Fruit fly (Drosophila melanogaster) whole organism, embryonic: Measurements from ENCODE around the gene Coq2.

Experiments
- B-H2 ChIP-seq: fragments of 200-800 bp; sonication (Bioruptor generic); optimal IDR thresholded peaks from 2 replicates; lab custom pipeline; 2018; ENCODE audit warnings: missing biosample characterization, mild to moderate bottlenecking, missing genetic modification characterization
- C15 ChIP-seq: fragments of 200-800 bp; sonication (Bioruptor generic); IDR thresholded peaks from 3 replicates; pipeline ENCODE4 v1.3.6; 2022; ENCODE audit warnings: missing biosample characterization, missing genetic modification characterization
- CG10543 ChIP-seq: fragments of 200-800 bp; sonication (Bioruptor generic); optimal IDR thresholded peaks from 3 replicates; lab custom pipeline; 2017; ENCODE audit warnings: missing biosample characterization, mild to moderate bottlenecking, missing genetic modification characterization, moderate library complexity
- CG12104 ChIP-seq: fragments of 200-800 bp; sonication (Bioruptor generic); optimal IDR thresholded peaks from 3 replicates; lab custom pipeline; 2016; ENCODE audit warnings: missing biosample characterization, missing genetic modification characterization
- CG12299 ChIP-seq: fragments of 200-800 bp; sonication (Bioruptor generic); optimal IDR thresholded peaks from 2 replicates; lab custom pipeline; 2018; ENCODE audit warnings: missing biosample characterization, mild to moderate bottlenecking, missing genetic modification characterization
- CG13296 ChIP-seq: fragments of 200-800 bp; sonication (Bioruptor generic); optimal IDR thresholded peaks from 3 replicates; lab custom pipeline; 2018; ENCODE audit warnings: missing biosample characterization, mild to moderate bottlenecking, missing genetic modification characterization
- CG16863 ChIP-seq: fragments of 200-800 bp; sonication (Bioruptor generic); optimal IDR thresholded peaks from 3 replicates; lab custom pipeline; 2016; ENCODE audit warnings: missing biosample characterization, missing genetic modification characterization
- CG18476 ChIP-seq: fragments of 200-800 bp; sonication (Bioruptor generic); optimal IDR thresholded peaks from 2 replicates; lab custom pipeline; 2016; ENCODE audit warnings: missing biosample characterization, mild to moderate bottlenecking, missing genetic modification characterization
- CG2712 ChIP-seq: fragments of 200-800 bp; optimal IDR thresholded peaks from 3 replicates; lab custom pipeline; 2019; ENCODE audit warnings: missing biosample characterization, mild to moderate bottlenecking, missing genetic modification characterization, moderate library complexity
- CG32767 ChIP-seq: fragments of 200-800 bp; sonication (Bioruptor generic); IDR thresholded peaks from 2 replicates; pipeline ENCODE4 v1.3.6; 2022; ENCODE audit warnings: missing biosample characterization, missing genetic modification characterization
- CG5245 ChIP-seq: fragments of 200-800 bp; sonication (Bioruptor generic); optimal IDR thresholded peaks from 3 replicates; lab custom pipeline; 2016; ENCODE audit warnings: missing biosample characterization, missing genetic modification characterization
- CG6689 ChIP-seq: fragments of 200-800 bp; sonication (Bioruptor generic); IDR thresholded peaks from 2 replicates; pipeline ENCODE4 v1.3.6; 2022; ENCODE audit warnings: missing biosample characterization, missing genetic modification characterization
- CG6791 ChIP-seq: fragments of 200-800 bp; sonication (Bioruptor generic); IDR thresholded peaks from 3 replicates; pipeline ENCODE4 v1.3.6; 2022; ENCODE audit warnings: missing biosample characterization, missing genetic modification characterization; ENCODE audit not compliant: partially characterized antibody
- CG6813 ChIP-seq: fragments of 200-800 bp; sonication (Bioruptor generic); optimal IDR thresholded peaks from 2 replicates; lab custom pipeline; 2017; ENCODE audit warnings: missing biosample characterization, missing genetic modification characterization, mild to moderate bottlenecking, moderate library complexity, missing genetic modification reagents
- CG8281 ChIP-seq: fragments of 200-800 bp; sonication (Bioruptor generic); optimal IDR thresholded peaks from 2 replicates; lab custom pipeline; 2018; ENCODE audit warnings: missing biosample characterization, mild to moderate bottlenecking, missing genetic modification characterization, moderate library complexity
- CG9932 ChIP-seq: fragments of 200-800 bp; sonication (Bioruptor generic); IDR thresholded peaks from 2 replicates; pipeline ENCODE4 v1.3.6; 2022; ENCODE audit warnings: missing biosample characterization, missing genetic modification characterization
- CHES-1-like ChIP-seq: fragments of 200-800 bp; sonication (Bioruptor generic); optimal IDR thresholded peaks from 2 replicates; lab custom pipeline; 2016; ENCODE audit warnings: missing biosample characterization, missing genetic modification characterization
- Dek ChIP-seq: fragments of 200-800 bp; sonication (Bioruptor generic); optimal IDR thresholded peaks from 3 replicates; lab custom pipeline; 2019; ENCODE audit warnings: missing biosample characterization, mild to moderate bottlenecking, missing genetic modification characterization, moderate library complexity
- Lpt ChIP-seq: fragments of >200 bp; optimal IDR thresholded peaks from 2 replicates; lab custom pipeline; 2018; ENCODE audit warnings: missing biosample characterization, missing genetic modification characterization
- NK7.1 ChIP-seq: fragments of 200-800 bp; sonication (Bioruptor generic); optimal IDR thresholded peaks from 3 replicates; lab custom pipeline; 2016; ENCODE audit warnings: missing biosample characterization, missing genetic modification characterization
- Neu2 ChIP-seq: fragments of 200-800 bp; sonication (Bioruptor generic); optimal IDR thresholded peaks from 3 replicates; lab custom pipeline; 2016; ENCODE audit warnings: missing biosample characterization, missing genetic modification characterization, borderline replicate concordance
- Rfx ChIP-seq: fragments of 200-800 bp; sonication (Bioruptor generic); IDR thresholded peaks from 2 replicates; pipeline ENCODE4 v1.3.6; 2022; ENCODE audit warnings: missing biosample characterization, missing genetic modification characterization
- Six4 ChIP-seq: fragments of 200-800 bp; sonication (Bioruptor generic); optimal IDR thresholded peaks from 2 replicates; lab custom pipeline; 2016; ENCODE audit warnings: missing biosample characterization, missing genetic modification characterization
- Sry-δ ChIP-seq: fragments of 200-800 bp; sonication (Bioruptor generic); optimal IDR thresholded peaks from 2 replicates; lab custom pipeline; 2016; ENCODE audit warnings: missing biosample characterization, missing genetic modification characterization
- Taf1 ChIP-seq: fragments of 200-800 bp; sonication (Bioruptor generic); IDR thresholded peaks from 2 replicates; pipeline ENCODE4 v1.3.6; 2022; ENCODE audit warnings: missing biosample characterization, missing genetic modification characterization
- Tbp ChIP-seq: fragments of >200 bp; optimal IDR thresholded peaks from 2 replicates; lab custom pipeline; 2018; ENCODE audit warnings: missing biosample characterization, missing genetic modification characterization
- Xbp1 ChIP-seq: fragments of 200-800 bp; sonication (Bioruptor generic); optimal IDR thresholded peaks from 3 replicates; lab custom pipeline; 2016; ENCODE audit warnings: missing biosample characterization, mild to moderate bottlenecking, missing genetic modification characterization
- cad ChIP-seq: fragments of >200 bp; optimal IDR thresholded peaks from 2 replicates; lab custom pipeline; 2017; ENCODE audit warnings: missing biosample characterization, missing genetic modification characterization
- ems ChIP-seq: fragments of 200-800 bp; sonication (Bioruptor generic); optimal IDR thresholded peaks from 3 replicates; lab custom pipeline; 2016; ENCODE audit warnings: missing biosample characterization, missing genetic modification characterization
- gcm ChIP-seq: fragments of 200-800 bp; sonication (Bioruptor generic); optimal IDR thresholded peaks from 2 replicates; lab custom pipeline; 2019; ENCODE audit warnings: missing biosample characterization, mild to moderate bottlenecking, missing genetic modification characterization, moderate library complexity
- gsb ChIP-seq: fragments of 200-800 bp; sonication (Bioruptor generic); IDR thresholded peaks from 2 replicates; pipeline ENCODE4 v1.3.6; 2022; ENCODE audit warnings: missing biosample characterization, missing genetic modification characterization
- hkb ChIP-seq, 2 experiments: fragments of 200-800 bp in 1 of 2; fragments of >200 bp in 1 of 2; sonication (Bioruptor generic) in 1 of 2; IDR thresholded peaks in 1 of 2; optimal IDR thresholded peaks in 1 of 2; 2 replicates each; pipeline versions ENCODE4 v1.3.6 to Lab custom; 2017 to 2022; ENCODE audit warnings: missing biosample characterization in 1 of 2, missing genetic modification characterization in 1 of 2
- kay ChIP-seq: fragments of 200-800 bp; sonication (Bioruptor generic); optimal IDR thresholded peaks from 2 replicates; lab custom pipeline; 2016; ENCODE audit warnings: missing biosample characterization, missing genetic modification characterization
- lola ChIP-seq, 3 experiments: fragments of >200 bp in 2 of 3; fragments of 200-800 bp in 1 of 3; sonication (Bioruptor generic) in 1 of 3; optimal IDR thresholded peaks; 2 replicates each; lab custom pipeline; 2017 to 2019; ENCODE audit warnings: missing biosample characterization in 3 of 3, missing genetic modification characterization in 3 of 3, mild to moderate bottlenecking in 1 of 3, moderate library complexity in 1 of 3
- mam ChIP-seq: fragments of 200-800 bp; sonication (Bioruptor generic); optimal IDR thresholded peaks from 3 replicates; lab custom pipeline; 2016; ENCODE audit warnings: missing biosample characterization, missing genetic modification characterization
- mirr ChIP-seq: fragments of 200-800 bp; sonication (Bioruptor generic); optimal IDR thresholded peaks from 3 replicates; lab custom pipeline; 2018; ENCODE audit warnings: missing biosample characterization, mild to moderate bottlenecking, missing genetic modification characterization
- nmo ChIP-seq: fragments of 200-800 bp; sonication (Bioruptor generic); optimal IDR thresholded peaks from 2 replicates; lab custom pipeline; 2018; ENCODE audit warnings: missing biosample characterization, mild to moderate bottlenecking, missing genetic modification characterization, moderate library complexity
- oc ChIP-seq: fragments of 200-800 bp; sonication (Bioruptor generic); optimal IDR thresholded peaks from 2 replicates; lab custom pipeline; 2018; ENCODE audit warnings: missing biosample characterization, mild to moderate bottlenecking, missing genetic modification characterization, moderate library complexity
- ranshi ChIP-seq: fragments of 200-800 bp; sonication (Bioruptor generic); IDR thresholded peaks from 2 replicates; pipeline ENCODE4 v1.3.6; 2022; ENCODE audit warnings: missing biosample characterization, missing genetic modification characterization
- rib ChIP-seq: fragments of 200-800 bp; sonication (Bioruptor generic); IDR thresholded peaks from 2 replicates; pipeline ENCODE4 v1.3.6; 2022; ENCODE audit warnings: missing biosample characterization, missing genetic modification characterization
- ro ChIP-seq: fragments of 200-800 bp; sonication (Bioruptor generic); IDR thresholded peaks from 2 replicates; pipeline ENCODE4 v1.3.6; 2022; ENCODE audit warnings: missing biosample characterization, missing genetic modification characterization
- sc ChIP-seq, 3 experiments: fragments of >200 bp in 2 of 3; fragments of 200-800 bp in 1 of 3; sonication (Bioruptor generic) in 1 of 3; optimal IDR thresholded peaks; 2 replicates in 2 of 3; 3 replicates in 1 of 3; lab custom pipeline; 2017; ENCODE audit warnings: mild to moderate bottlenecking in 1 of 3, missing biosample characterization in 1 of 3, missing genetic modification characterization in 1 of 3, missing genetic modification reagents in 1 of 3
- scrt ChIP-seq: fragments of 200-800 bp; sonication (Bioruptor generic); optimal IDR thresholded peaks from 2 replicates; lab custom pipeline; 2018; ENCODE audit warnings: missing biosample characterization, mild to moderate bottlenecking, missing genetic modification characterization, moderate library complexity
- shn ChIP-seq: fragments of 200-800 bp; sonication (Bioruptor generic); optimal IDR thresholded peaks from 3 replicates; lab custom pipeline; 2016; ENCODE audit warnings: missing biosample characterization, missing genetic modification characterization
- so ChIP-seq: fragments of 200-800 bp; sonication (Bioruptor generic); IDR thresholded peaks from 3 replicates; pipeline ENCODE4 v1.3.6; 2022; ENCODE audit warnings: missing biosample characterization, missing genetic modification characterization
- trem ChIP-seq: fragments of 200-800 bp; optimal IDR thresholded peaks from 3 replicates; lab custom pipeline; 2019; ENCODE audit warnings: missing biosample characterization, mild to moderate bottlenecking, missing genetic modification characterization, moderate library complexity
- z ChIP-seq: fragments of 200-800 bp; sonication (Bioruptor generic); IDR thresholded peaks from 3 replicates; pipeline ENCODE4 v1.3.6; 2022; ENCODE audit warnings: missing biosample characterization, missing genetic modification characterization
- zfh1 ChIP-seq: fragments of 200-800 bp; sonication (Bioruptor generic); IDR thresholded peaks from 3 replicates; pipeline ENCODE4 v1.3.6; 2022; ENCODE audit warnings: missing biosample characterization, missing genetic modification characterization
- zfh2 ChIP-seq: fragments of 200-800 bp; sonication (Bioruptor generic); optimal IDR thresholded peaks from 2 replicates; lab custom pipeline; 2016; ENCODE audit warnings: missing biosample characterization, missing genetic modification characterization

The Coq2 gene

dm6 chr3R:8333768-8334470 is 17.6 kb upstream of the Coq2 start, which contains the start of gene Poxm (continued):
- TF ChIP-seq z (GFP tag; lab: Robert Waterston, UW), result peak; percentile 7; the same call in 1 of the 3 replicates
- peak; percentile 88 for TF ChIP-seq Six4 (GFP tag; lab: Kevin White, UChicago)
- no peak for TF ChIP-seq Tbp
- TF ChIP-seq ro (GFP tag; lab: Robert Waterston, UW), result peak; percentile 86
- peak; percentile 43 for TF ChIP-seq zfh2 (GFP tag; lab: Kevin White, UChicago)
- no peak for TF ChIP-seq C15
- peak; percentile 66 for TF ChIP-seq CG16863
- TF ChIP-seq CG13296 (GFP tag; lab: Kevin White, UChicago), result peak; percentile 80
- TF ChIP-seq NK7.1 (GFP tag; lab: Kevin White, UChicago), result no peak
- peak; percentile 39 for TF ChIP-seq B-H2 (GFP tag; lab: Kevin White, UChicago)
- TF ChIP-seq CHES-1-like (GFP tag; lab: Kevin White, UChicago), result no peak
- TF ChIP-seq scrt (GFP tag; lab: Kevin White, UChicago), result peak; percentile 24
- TF ChIP-seq CG6791, result no peak
- TF ChIP-seq hkb (optimal IDR thresholded peaks at IDR 0.05; lab: Kevin White, UChicago), result no peak
- peak; percentile 83 for TF ChIP-seq hkb (GFP tag; IDR thresholded peaks at IDR 0.05; lab: Robert Waterston, UW)
- no peak for TF ChIP-seq cad
- TF ChIP-seq shn (GFP tag; lab: Kevin White, UChicago), result peak; percentile 8
- TF ChIP-seq CG9932, result peak; percentile 71
- TF ChIP-seq ems, result peak; percentile 69
- TF ChIP-seq mam (GFP tag; lab: Kevin White, UChicago), result peak; percentile 60
- peak; percentile 87 for TF ChIP-seq Dek (tag; lab: Kevin White, UChicago)
- no peak for TF ChIP-seq sc (optimal IDR thresholded peaks at IDR 0.05; lab: Kevin White, UChicago)
- peak; percentile 91 for TF ChIP-seq sc (GFP tag; optimal IDR thresholded peaks at IDR 0.05; lab: Kevin White, UChicago)
- TF ChIP-seq Lpt (GFP tag; lab: Kevin White, UChicago), result no peak
- TF ChIP-seq CG10543 (GFP tag; lab: Kevin White, UChicago), result peak; percentile 85
- TF ChIP-seq CG6689 (GFP tag; lab: Robert Waterston, UW), result peak; percentile 94
- TF ChIP-seq CG5245, result peak; percentile 87
- peak in 2 of 3 experiments; percentile 56 to 96 for TF ChIP-seq lola (GFP tag; optimal IDR thresholded peaks at IDR 0.05; lab: Kevin White, UChicago)
- TF ChIP-seq mirr (GFP tag; lab: Kevin White, UChicago), result no peak
- peak; percentile 74 for TF ChIP-seq kay (GFP tag; lab: Kevin White, UChicago)
- TF ChIP-seq Xbp1, result peak; percentile 92
- peak; percentile 87 for TF ChIP-seq CG12104 (GFP tag; lab: Kevin White, UChicago)
- TF ChIP-seq rib, result no peak
- TF ChIP-seq ranshi (GFP tag; lab: Robert Waterston, UW), result peak; percentile 81; the same call in 1 of the 2 replicates
- peak; percentile 86 for TF ChIP-seq gcm (GFP tag; lab: Kevin White, UChicago)
- peak; percentile 67; the same call in 2 of the 3 replicates for TF ChIP-seq zfh1
- peak; percentile 75 for TF ChIP-seq CG8281 (tag; lab: Kevin White, UChicago)
- TF ChIP-seq Taf1 (GFP tag; lab: Robert Waterston, UW), result peak; percentile 49; the same call in 1 of the 2 replicates
- TF ChIP-seq CG18476 (GFP tag; lab: Kevin White, UChicago), result peak; percentile 81
- peak; percentile 98 for TF ChIP-seq nmo (GFP tag; lab: Kevin White, UChicago)
- peak; percentile 74 for TF ChIP-seq CG12299
- TF ChIP-seq Neu2 (GFP tag; lab: Kevin White, UChicago), result no peak
- peak; percentile 87 for TF ChIP-seq trem (tag; lab: Kevin White, UChicago)
- peak; percentile 86 for TF ChIP-seq Rfx (GFP tag; lab: Robert Waterston, UW)
- TF ChIP-seq gsb (GFP tag; lab: Robert Waterston, UW), result peak; percentile 68; the same call in 1 of the 2 replicates
- peak; percentile 64; the same call in 1 of the 3 replicates for TF ChIP-seq so (GFP tag; lab: Robert Waterston, UW)
- TF ChIP-seq oc (tag; lab: Kevin White, UChicago), result peak; percentile 78
- peak; percentile 96 for TF ChIP-seq CG2712
- TF ChIP-seq CG6813 (GFP tag; lab: Kevin White, UChicago), result peak; percentile 74
- TF ChIP-seq Sry-δ (GFP tag; lab: Kevin White, UChicago), result no peak
- TF ChIP-seq CG32767 (GFP tag; lab: Robert Waterston, UW), result peak; percentile 82; the same call in 1 of the 2 replicates
